Worm (Caenorhabditis elegans): ENCODE data around the gene spe-10.

The spe-10 gene

DNA sequence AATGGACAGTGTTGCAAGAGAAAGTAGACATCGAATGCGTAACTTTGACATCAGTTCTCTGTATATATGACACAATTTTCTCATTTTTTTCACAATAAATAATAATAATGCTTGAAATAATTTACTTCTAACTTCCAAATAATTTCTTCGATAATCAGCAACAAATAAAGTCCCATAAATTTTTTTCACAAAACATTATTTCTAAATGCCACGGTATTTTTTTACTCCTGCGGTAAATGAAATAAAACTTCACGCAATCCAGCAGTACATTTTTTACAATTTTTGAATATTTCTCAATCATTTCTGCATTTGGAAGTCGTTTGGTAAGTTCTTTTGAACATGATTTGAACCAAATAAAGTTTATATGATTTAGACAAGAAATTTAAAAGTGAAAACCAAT is at the start of gene spe-10:
Gene spe-10 (plus strand): TSS at position 301 of the 400 bp plus-strand sequence.
- TF ChIP-seq lin-13 (tag; optimal IDR thresholded peaks at IDR 0.05) (no peak), cnd-1 (tag; optimal IDR thresholded peaks at IDR 0.05) (no peak), bed-3 (GFP tag; optimal IDR thresholded peaks at IDR 0.05) (no peak)

DNA sequence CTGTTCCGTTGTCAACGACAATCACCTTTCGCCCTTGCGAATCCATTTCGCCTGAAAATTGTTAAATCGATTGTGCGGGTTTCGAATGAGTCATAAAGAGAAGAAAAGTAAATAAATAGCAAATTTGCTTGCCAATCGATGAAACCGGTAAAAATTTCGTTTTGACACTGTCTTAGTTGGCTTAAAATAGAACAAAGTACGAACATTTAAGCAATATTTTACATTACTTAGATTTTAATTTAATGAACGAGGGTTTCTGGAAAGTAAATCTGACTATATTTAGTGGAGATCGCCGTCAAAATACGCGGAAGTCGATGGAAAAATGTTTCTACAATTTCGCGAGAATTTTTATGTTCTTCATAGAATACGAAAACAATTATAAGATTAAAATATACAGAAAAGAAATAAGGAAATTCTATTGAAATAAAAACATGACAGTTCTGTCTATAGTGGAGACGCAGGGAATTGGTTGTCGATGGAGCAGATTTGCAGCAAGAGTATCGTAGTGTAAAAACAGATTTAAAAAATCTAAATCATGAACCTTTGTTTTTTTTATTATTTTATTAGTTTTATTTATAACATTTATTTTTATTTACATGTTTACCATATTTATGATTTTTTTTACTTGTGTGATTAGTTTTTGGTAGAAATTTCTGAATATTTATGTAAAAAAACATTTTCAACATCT is 45.6 kb upstream of the spe-10 start, which contains the start of gene arx-2:
Gene arx-2 (minus strand): TSS at position 51 of the 688 bp plus-strand sequence.
- TF ChIP-seq lsy-2 (tag; optimal IDR thresholded peaks at IDR 0.05) (peak; percentile 16), nhr-28 (tag; optimal IDR thresholded peaks at IDR 0.05) (no peak), nhr-12 (tag; optimal IDR thresholded peaks at IDR 0.05) (no peak), elt-3 (tag; optimal IDR thresholded peaks at IDR 0.05) (no peak), drap-1 (GFP tag; optimal IDR thresholded peaks at IDR 0.05) (no peak), mep-1 (tag; optimal IDR thresholded peaks at IDR 0.05) (no peak), nhr-237 (tag; optimal IDR thresholded peaks at IDR 0.05) (peak; percentile 38), blmp-1 (tag; optimal IDR thresholded peaks at IDR 0.05) (no peak), ceh-39 (tag; optimal IDR thresholded peaks at IDR 0.05) (peak; percentile 12), pha-4 (tag; optimal IDR thresholded peaks at IDR 0.05) (peak; percentile 15), ces-1 (GFP tag; optimal IDR thresholded peaks at IDR 0.05) (peak; percentile 48)

DNA sequence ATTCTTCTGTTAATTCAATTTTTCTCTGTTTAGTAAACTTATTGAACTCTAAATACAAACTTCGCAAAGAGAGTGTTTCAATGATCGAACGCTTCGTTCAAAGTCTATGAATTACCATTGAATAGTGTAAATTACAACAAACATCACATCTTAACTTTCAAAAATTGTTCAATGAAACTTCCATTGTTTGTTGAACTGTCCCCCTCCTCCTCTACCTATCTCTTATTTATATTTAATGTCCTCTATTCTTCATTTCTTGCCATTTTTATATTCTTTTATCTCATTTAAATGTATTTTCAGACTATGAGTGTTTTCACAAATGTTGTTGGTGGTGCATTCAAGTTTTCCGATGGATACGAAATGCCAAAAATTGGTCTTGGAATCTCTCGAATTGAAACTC is 44.9 kb upstream of the spe-10 start, which contains the start of gene K07C5.2:
Gene K07C5.2 (plus strand): TSS at position 301 of the 400 bp plus-strand sequence.
- TF ChIP-seq cnd-1 (tag; optimal IDR thresholded peaks at IDR 0.05) (no peak), tbx-8 (GFP tag; optimal IDR thresholded peaks at IDR 0.05) (no peak), bed-3 (GFP tag; optimal IDR thresholded peaks at IDR 0.05) (no peak), unc-62 (GFP tag; optimal IDR thresholded peaks at IDR 0.05) (no peak), elt-1 (tag; optimal IDR thresholded peaks at IDR 0.05; ENCODE audit: borderline replicate concordance, insufficient read depth) (no peak), pha-4 (tag; optimal IDR thresholded peaks at IDR 0.05) (no peak), zip-8 (tag; optimal IDR thresholded peaks at IDR 0.05) (no peak)

DNA sequence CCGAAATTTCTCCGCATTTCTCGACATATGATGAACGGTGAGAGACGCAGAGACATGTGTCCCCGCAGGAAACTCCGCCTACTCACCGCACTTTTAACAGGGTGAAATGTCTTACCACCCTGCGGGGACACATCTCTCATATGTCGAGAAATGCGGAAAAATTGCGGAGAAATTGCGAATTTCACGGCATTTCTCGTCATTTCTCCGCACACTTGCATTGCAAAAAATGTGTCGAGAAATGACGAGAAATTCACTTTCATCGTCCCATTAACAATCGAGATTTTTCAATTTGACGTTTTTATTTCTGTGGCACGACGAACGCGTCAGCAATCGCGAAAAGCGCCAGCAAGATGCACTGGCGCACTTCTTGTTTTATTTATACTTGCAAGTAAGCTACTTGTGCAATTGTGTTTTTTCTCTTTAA is 42.1 kb upstream of the spe-10 start, which contains the start of gene K07C5.13:
Gene K07C5.13 (plus strand): TSS at position 151 of the 424 bp plus-strand sequence.
- TF ChIP-seq cnd-1 (tag; optimal IDR thresholded peaks at IDR 0.05) (peak; percentile 25), drap-1 (GFP tag; optimal IDR thresholded peaks at IDR 0.05) (peak; percentile 33), sptf-1 (tag; optimal IDR thresholded peaks at IDR 0.05) (peak; percentile 46), lin-13 (tag; optimal IDR thresholded peaks at IDR 0.05) (peak; percentile 37)

DNA sequence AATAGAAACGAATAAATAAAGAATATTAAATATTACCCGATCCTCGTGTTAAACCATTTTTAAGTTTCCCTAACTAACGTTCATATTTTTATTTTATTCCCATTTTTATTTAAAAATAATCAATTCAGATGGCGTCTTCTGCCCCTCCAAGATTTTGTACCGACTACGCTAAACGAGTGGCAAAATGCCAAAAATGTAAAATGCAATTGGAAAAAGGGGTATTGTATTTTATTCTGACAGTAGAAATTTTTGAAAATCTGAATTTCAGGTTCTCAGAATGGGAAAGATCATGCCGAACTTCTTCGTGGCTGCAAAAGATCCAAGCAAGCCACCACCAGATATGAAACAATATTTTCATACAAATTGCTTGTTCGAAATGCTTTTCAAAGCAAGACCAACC is 41.1 kb upstream of the spe-10 start, which contains the start of gene K07C5.3:
Gene K07C5.3 (plus strand): TSS at position 129 of the 400 bp plus-strand sequence.
- TF ChIP-seq unc-62 (GFP tag; optimal IDR thresholded peaks at IDR 0.05) (no peak), ceh-43 (GFP tag; optimal IDR thresholded peaks at IDR 0.05) (no peak), mab-5 (tag; optimal IDR thresholded peaks at IDR 0.05) (no peak), ces-1 (GFP tag; optimal IDR thresholded peaks at IDR 0.05) (no peak), sem-2 (GFP tag; optimal IDR thresholded peaks at IDR 0.05) (no peak), nhr-76 (tag; optimal IDR thresholded peaks at IDR 0.05) (no peak), lin-13 (tag; optimal IDR thresholded peaks at IDR 0.05) (no peak), zip-8 (tag; optimal IDR thresholded peaks at IDR 0.05) (no peak), drap-1 (GFP tag; optimal IDR thresholded peaks at IDR 0.05) (no peak), elt-1 (tag; optimal IDR thresholded peaks at IDR 0.05; ENCODE audit: borderline replicate concordance, insufficient read depth) (no peak), unc-39 (tag; optimal IDR thresholded peaks at IDR 0.05) (no peak)

DNA sequence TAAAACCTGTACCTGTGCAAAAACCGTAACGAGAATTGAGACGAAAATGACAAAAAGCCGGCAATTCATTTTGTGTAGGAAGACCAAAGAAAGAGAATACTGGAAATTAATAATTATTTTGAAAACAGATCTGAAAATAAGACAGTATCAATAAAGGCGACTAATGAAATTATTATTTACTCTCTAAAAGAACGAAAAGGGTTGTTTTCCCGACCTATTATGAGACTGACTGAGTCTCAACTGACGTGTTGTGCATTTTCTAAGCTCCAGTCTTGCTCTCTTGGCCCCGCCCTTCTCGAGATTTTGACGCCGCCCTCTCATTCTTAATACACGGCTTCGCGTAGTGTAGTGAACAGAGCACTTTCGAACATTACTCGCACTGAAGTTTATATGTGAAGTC is 34.0 kb upstream of the spe-10 start, which contains the start of gene K07C5.9:
Gene K07C5.9 (minus strand): TSS at position 101 of the 400 bp plus-strand sequence.
- TF ChIP-seq hlh-1 (tag; optimal IDR thresholded peaks at IDR 0.05), result no peak
- TF ChIP-seq cnd-1 (tag; optimal IDR thresholded peaks at IDR 0.05), result no peak

DNA sequence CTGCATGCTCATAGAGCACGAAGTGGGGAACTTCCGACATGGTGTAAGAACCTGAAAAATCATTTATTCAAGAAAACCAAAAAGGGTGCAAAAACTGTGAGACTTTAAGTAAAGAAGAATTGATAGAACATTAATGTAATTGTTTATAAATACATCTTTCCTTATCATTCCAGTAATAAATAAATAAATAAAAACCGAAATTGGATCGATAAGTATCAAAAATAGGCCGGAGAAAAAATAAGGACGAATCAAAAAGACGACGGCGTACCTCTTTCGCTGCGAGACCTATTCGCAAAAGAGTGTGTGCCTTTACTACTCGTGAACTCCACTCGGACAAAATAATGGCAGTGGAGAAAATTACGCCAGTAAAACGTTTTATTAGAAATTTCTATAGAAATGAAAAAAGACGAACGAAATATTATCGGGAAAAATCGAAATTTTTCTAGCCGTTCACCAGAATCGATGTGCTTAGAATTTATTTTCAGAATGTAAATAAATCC is 31.1 kb upstream of the spe-10 start, which contains the start of gene nol-56:
Gene nol-56 (minus strand): TSS at position 51 of the 500 bp plus-strand sequence.
- TF ChIP-seq ceh-43 (GFP tag; optimal IDR thresholded peaks at IDR 0.05), result no peak
- TF ChIP-seq flh-1 (GFP tag; optimal IDR thresholded peaks at IDR 0.05), result no peak
- no peak for TF ChIP-seq snpc-4 (tag; optimal IDR thresholded peaks at IDR 0.05)
- no peak for TF ChIP-seq cnd-1 (tag; optimal IDR thresholded peaks at IDR 0.05)
- no peak for TF ChIP-seq mls-2 (tag; optimal IDR thresholded peaks at IDR 0.05)
- TF ChIP-seq sem-2 (GFP tag; optimal IDR thresholded peaks at IDR 0.05), result no peak
- TF ChIP-seq ceh-83 (GFP tag; optimal IDR thresholded peaks at IDR 0.05), result no peak
- peak; percentile 77 for TF ChIP-seq ces-1 (GFP tag; optimal IDR thresholded peaks at IDR 0.05)
- TF ChIP-seq hlh-1 (tag; optimal IDR thresholded peaks at IDR 0.05), result peak; percentile 53
- TF ChIP-seq unc-120 (tag; optimal IDR thresholded peaks at IDR 0.05; ENCODE audit: poor library complexity, severe bottlenecking), result no peak
- no peak for TF ChIP-seq nhr-12 (tag; optimal IDR thresholded peaks at IDR 0.05)
- TF ChIP-seq nhr-237 (tag; optimal IDR thresholded peaks at IDR 0.05), result peak; percentile 45
- TF ChIP-seq ztf-11 (tag; optimal IDR thresholded peaks at IDR 0.05), result no peak
- TF ChIP-seq M03D4.4 (tag; optimal IDR thresholded peaks at IDR 0.05), result no peak
- TF ChIP-seq tbx-8 (GFP tag; optimal IDR thresholded peaks at IDR 0.05), result no peak
- TF ChIP-seq ham-2 (GFP tag; optimal IDR thresholded peaks at IDR 0.05), result no peak
- TF ChIP-seq mab-5 (tag; optimal IDR thresholded peaks at IDR 0.05), result no peak
- no peak for TF ChIP-seq blmp-1 (tag; optimal IDR thresholded peaks at IDR 0.05)
- no peak for TF ChIP-seq sptf-1 (tag; optimal IDR thresholded peaks at IDR 0.05)
- TF ChIP-seq lin-32 (GFP tag; optimal IDR thresholded peaks at IDR 0.05), result no peak
- TF ChIP-seq nhr-28 (tag; optimal IDR thresholded peaks at IDR 0.05), result no peak
- no peak for TF ChIP-seq unc-62 (GFP tag; optimal IDR thresholded peaks at IDR 0.05)
